Fruit fly (Drosophila melanogaster) whole organism, embryonic: ENCODE measurements around the gene Coq5.

Source experiments
- Adf1 ChIP-seq: fragments of 200-800 bp; sonication (Bioruptor generic); IDR thresholded peaks from 2 replicates; pipeline ENCODE4 v1.3.6; 2022; ENCODE audit warnings: missing biosample characterization, missing genetic modification characterization
- Aef1 ChIP-seq: fragments of 200-800 bp; sonication (Bioruptor generic); IDR thresholded peaks from 3 replicates; pipeline ENCODE4 v1.3.6; 2022; ENCODE audit warnings: missing biosample characterization, missing genetic modification characterization
- C15 ChIP-seq: fragments of 200-800 bp; sonication (Bioruptor generic); IDR thresholded peaks from 3 replicates; pipeline ENCODE4 v1.3.6; 2022; ENCODE audit warnings: missing biosample characterization, missing genetic modification characterization
- CG10267 ChIP-seq: fragments of 200-800 bp; sonication (Bioruptor generic); optimal IDR thresholded peaks from 2 replicates; lab custom pipeline; 2018; ENCODE audit warnings: missing biosample characterization, mild to moderate bottlenecking, missing genetic modification characterization, moderate library complexity
- CG11696 ChIP-seq: fragments of 200-800 bp; sonication (Bioruptor generic); IDR thresholded peaks from 2 replicates; pipeline ENCODE4 v1.3.6; 2022; ENCODE audit warnings: missing biosample characterization, missing genetic modification characterization
- CG12299 ChIP-seq: fragments of 200-800 bp; sonication (Bioruptor generic); optimal IDR thresholded peaks from 2 replicates; lab custom pipeline; 2018; ENCODE audit warnings: missing biosample characterization, mild to moderate bottlenecking, missing genetic modification characterization
- CG12659 ChIP-seq: fragments of 200-800 bp; sonication (Bioruptor generic); optimal IDR thresholded peaks from 3 replicates; lab custom pipeline; 2017; ENCODE audit warnings: mild to moderate bottlenecking, missing biosample characterization, missing genetic modification reagents, missing genetic modification characterization
- CG13287 ChIP-seq: fragments of 200-800 bp; sonication (Bioruptor generic); IDR thresholded peaks from 2 replicates; pipeline ENCODE4 v1.3.6; 2022; ENCODE audit warnings: missing biosample characterization, missing genetic modification characterization; ENCODE audit not compliant: partially characterized antibody
- CG13894 ChIP-seq: fragments of 200-800 bp; sonication (Bioruptor generic); optimal IDR thresholded peaks from 3 replicates; lab custom pipeline; 2018; ENCODE audit warnings: missing biosample characterization, mild to moderate bottlenecking, missing genetic modification characterization, moderate library complexity
- CG14965 ChIP-seq: fragments of 200-800 bp; sonication (Bioruptor generic); optimal IDR thresholded peaks from 2 replicates; lab custom pipeline; 2016; ENCODE audit warnings: missing biosample characterization, missing genetic modification characterization, borderline replicate concordance
- CG15073 ChIP-seq: fragments of 200-800 bp; sonication (Bioruptor generic); optimal IDR thresholded peaks from 2 replicates; lab custom pipeline; 2016; ENCODE audit warnings: missing biosample characterization, missing genetic modification characterization
- CG1603 ChIP-seq: fragments of 200-800 bp; sonication (Bioruptor generic); optimal IDR thresholded peaks from 2 replicates; lab custom pipeline; 2019; ENCODE audit warnings: missing biosample characterization, mild to moderate bottlenecking, missing genetic modification characterization, moderate library complexity
- CG16815 ChIP-seq: fragments of 200-800 bp; sonication (Bioruptor generic); optimal IDR thresholded peaks from 3 replicates; lab custom pipeline; 2017; ENCODE audit warnings: missing biosample characterization, mild to moderate bottlenecking, missing genetic modification characterization
- CG17385 ChIP-seq: fragments of 200-800 bp; sonication (Bioruptor generic); optimal IDR thresholded peaks from 3 replicates; lab custom pipeline; 2018; ENCODE audit warnings: missing biosample characterization, mild to moderate bottlenecking, missing genetic modification characterization
- CG18599 ChIP-seq: fragments of 200-800 bp; sonication (Bioruptor generic); optimal IDR thresholded peaks from 3 replicates; lab custom pipeline; 2017; ENCODE audit warnings: missing biosample characterization, missing genetic modification characterization, mild to moderate bottlenecking, moderate library complexity, missing genetic modification reagents
- CG2129 ChIP-seq: fragments of 200-800 bp; sonication (Bioruptor generic); IDR thresholded peaks from 2 replicates; pipeline ENCODE4 v1.3.6; 2022; ENCODE audit warnings: missing biosample characterization, missing genetic modification characterization; ENCODE audit not compliant: partially characterized antibody
- CG2875 ChIP-seq: fragments of 200-800 bp; sonication (Bioruptor generic); optimal IDR thresholded peaks from 2 replicates; lab custom pipeline; 2017; ENCODE audit warnings: missing biosample characterization, mild to moderate bottlenecking, missing genetic modification characterization, missing genetic modification reagents
- CG3065 ChIP-seq: fragments of 200-800 bp; sonication (Bioruptor generic); optimal IDR thresholded peaks from 2 replicates; lab custom pipeline; 2016; ENCODE audit warnings: missing biosample characterization, missing genetic modification characterization
- CG34224 ChIP-seq: fragments of 200-800 bp; sonication (Bioruptor generic); IDR thresholded peaks from 3 replicates; pipeline ENCODE4 v1.3.6; 2022; ENCODE audit warnings: missing biosample characterization, missing genetic modification characterization; ENCODE audit not compliant: partially characterized antibody
- CG5245 ChIP-seq: fragments of 200-800 bp; sonication (Bioruptor generic); optimal IDR thresholded peaks from 3 replicates; lab custom pipeline; 2016; ENCODE audit warnings: missing biosample characterization, missing genetic modification characterization
- CG6254 ChIP-seq: fragments of 200-800 bp; sonication (Bioruptor generic); optimal IDR thresholded peaks from 3 replicates; lab custom pipeline; 2017; ENCODE audit warnings: mild to moderate bottlenecking, missing biosample characterization, missing genetic modification reagents, missing genetic modification characterization
- CG8290 ChIP-seq, 3 experiments: fragments of 200-800 bp; sonication (Bioruptor generic); optimal IDR thresholded peaks; 2 replicates each; lab custom pipeline; 2016 to 2019; ENCODE audit warnings: missing biosample characterization in 3 of 3, missing genetic modification characterization in 3 of 3, mild to moderate bottlenecking in 2 of 3, moderate library complexity in 1 of 3
- CG8359 ChIP-seq: fragments of 200-800 bp; sonication (Bioruptor generic); optimal IDR thresholded peaks from 2 replicates; lab custom pipeline; 2017; ENCODE audit warnings: missing biosample characterization, mild to moderate bottlenecking, missing genetic modification characterization, borderline replicate concordance
- CG8478 ChIP-seq: fragments of >200 bp; optimal IDR thresholded peaks from 2 replicates; lab custom pipeline; 2018
- CG9876 ChIP-seq: fragments of 200-800 bp; sonication (Bioruptor generic); optimal IDR thresholded peaks from 2 replicates; lab custom pipeline; 2016; ENCODE audit warnings: missing biosample characterization, missing genetic modification characterization
- Camta ChIP-seq: fragments of 200-800 bp; sonication (Bioruptor generic); optimal IDR thresholded peaks from 2 replicates; lab custom pipeline; 2016; ENCODE audit warnings: missing biosample characterization, missing genetic modification characterization
- Dad ChIP-seq: fragments of 200-800 bp; sonication (Bioruptor generic); optimal IDR thresholded peaks from 3 replicates; lab custom pipeline; 2016; ENCODE audit warnings: missing biosample characterization, missing genetic modification characterization
- Dll ChIP-seq: fragments of 200-800 bp; sonication (Bioruptor generic); IDR thresholded peaks from 4 replicates; pipeline ENCODE4 v1.3.6; 2022; ENCODE audit warnings: missing biosample characterization, missing genetic modification characterization; ENCODE audit not compliant: partially characterized antibody
- ERR ChIP-seq: fragments of 200-800 bp; sonication (Bioruptor generic); optimal IDR thresholded peaks from 2 replicates; lab custom pipeline; 2016; ENCODE audit warnings: missing biosample characterization, missing genetic modification characterization
- Mes4 ChIP-seq: fragments of 200-800 bp; sonication (Bioruptor generic); optimal IDR thresholded peaks from 2 replicates; lab custom pipeline; 2016; ENCODE audit warnings: missing biosample characterization, missing genetic modification characterization
- Scr ChIP-seq: fragments of 200-800 bp; sonication (Bioruptor generic); IDR thresholded peaks from 2 replicates; pipeline ENCODE4 v1.3.6; 2022; ENCODE audit warnings: missing biosample characterization, missing genetic modification characterization; ENCODE audit not compliant: partially characterized antibody
- Sox102F ChIP-seq: fragments of 200-800 bp; sonication (Bioruptor generic); optimal IDR thresholded peaks from 2 replicates; lab custom pipeline; 2018; ENCODE audit warnings: missing biosample characterization, mild to moderate bottlenecking, missing genetic modification characterization, moderate library complexity
- TFAM ChIP-seq: fragments of 200-800 bp; sonication (Bioruptor generic); optimal IDR thresholded peaks from 2 replicates; lab custom pipeline; 2017; ENCODE audit warnings: missing biosample characterization, missing genetic modification characterization, inconsistent platforms
- Tbp ChIP-seq: fragments of >200 bp; optimal IDR thresholded peaks from 2 replicates; lab custom pipeline; 2018; ENCODE audit warnings: missing biosample characterization, missing genetic modification characterization
- Trl ChIP-seq, 3 experiments: fragments of >200 bp in 2 of 3; fragments of 200-800 bp in 1 of 3; sonication (Bioruptor generic) in 1 of 3; optimal IDR thresholded peaks; 2 replicates in 1 of 3; 3 replicates in 2 of 3; lab custom pipeline; 2016 to 2017; ENCODE audit warnings: missing biosample characterization in 1 of 3, missing genetic modification characterization in 1 of 3
- Xbp1 ChIP-seq: fragments of 200-800 bp; sonication (Bioruptor generic); optimal IDR thresholded peaks from 3 replicates; lab custom pipeline; 2016; ENCODE audit warnings: missing biosample characterization, mild to moderate bottlenecking, missing genetic modification characterization
- cas ChIP-seq: fragments of 200-800 bp; sonication (Bioruptor generic); IDR thresholded peaks from 2 replicates; pipeline ENCODE4 v1.3.6; 2022; ENCODE audit warnings: missing biosample characterization, missing genetic modification characterization
- crol ChIP-seq: fragments of 200-800 bp; sonication (Bioruptor generic); IDR thresholded peaks from 2 replicates; pipeline ENCODE4 v1.3.6; 2022; ENCODE audit warnings: missing biosample characterization, missing genetic modification characterization
- fru ChIP-seq: fragments of >200 bp; optimal IDR thresholded peaks from 2 replicates; lab custom pipeline; 2017
- gem ChIP-seq: fragments of 200-800 bp; sonication (Bioruptor generic); optimal IDR thresholded peaks from 2 replicates; lab custom pipeline; 2019; ENCODE audit warnings: missing biosample characterization, mild to moderate bottlenecking, missing genetic modification characterization, moderate library complexity
- gro ChIP-seq: fragments of 200-800 bp; sonication (Bioruptor generic); optimal IDR thresholded peaks from 2 replicates; lab custom pipeline; 2016; ENCODE audit warnings: missing biosample characterization, missing genetic modification characterization
- h ChIP-seq: fragments of >200 bp; optimal IDR thresholded peaks from 2 replicates; lab custom pipeline; 2017
- nerfin-1 ChIP-seq: fragments of 200-800 bp; sonication (Bioruptor generic); optimal IDR thresholded peaks from 3 replicates; lab custom pipeline; 2019; ENCODE audit warnings: missing biosample characterization, mild to moderate bottlenecking, missing genetic modification characterization, moderate library complexity
- peb ChIP-seq: fragments of 200-800 bp; sonication (Bioruptor generic); IDR thresholded peaks from 2 replicates; pipeline ENCODE4 v1.3.6; 2022; ENCODE audit warnings: missing biosample characterization, missing genetic modification characterization
- sim ChIP-seq: fragments of 200-800 bp; sonication (Bioruptor generic); IDR thresholded peaks from 2 replicates; pipeline ENCODE4 v1.3.6; 2022; ENCODE audit warnings: missing biosample characterization, missing genetic modification characterization
- sob ChIP-seq: fragments of 200-800 bp; sonication (Bioruptor generic); IDR thresholded peaks from 2 replicates; pipeline ENCODE4 v1.3.6; 2022; ENCODE audit warnings: missing biosample characterization, missing genetic modification characterization
- tna ChIP-seq: fragments of 200-800 bp; sonication (Bioruptor generic); IDR thresholded peaks from 2 replicates; pipeline ENCODE4 v1.3.6; 2022; ENCODE audit warnings: missing biosample characterization, missing genetic modification characterization; ENCODE audit not compliant: partially characterized antibody
- ttk ChIP-seq: fragments of 200-800 bp; sonication (Bioruptor generic); IDR thresholded peaks from 2 replicates; pipeline ENCODE4 v2.1.2; 2022; ENCODE audit warnings: missing biosample characterization, missing genetic modification characterization
- tup ChIP-seq: fragments of 200-800 bp; sonication (Bioruptor generic); optimal IDR thresholded peaks from 2 replicates; lab custom pipeline; 2016; ENCODE audit warnings: missing biosample characterization, mild to moderate bottlenecking, missing genetic modification characterization, moderate library complexity
- unpg ChIP-seq: fragments of 200-800 bp; sonication (Bioruptor generic); optimal IDR thresholded peaks from 3 replicates; lab custom pipeline; 2018; ENCODE audit warnings: missing biosample characterization, mild to moderate bottlenecking, missing genetic modification characterization, moderate library complexity
- wek ChIP-seq: fragments of 200-800 bp; sonication (Bioruptor generic); optimal IDR thresholded peaks from 3 replicates; lab custom pipeline; 2018; ENCODE audit warnings: missing biosample characterization, mild to moderate bottlenecking, missing genetic modification characterization, moderate library complexity

Coq5 gene

dm6 chrX:13143100-13143499 lies 51.3 kb downstream of the Coq5 start (continued):
- TF ChIP-seq CG12299 (tag; lab: Kevin White, UChicago) (no peak), Sox102F (GFP tag; lab: Kevin White, UChicago) (peak; percentile 70), tna (GFP tag; lab: Robert Waterston, UW) (no peak), CG6254 (GFP tag; lab: Kevin White, UChicago) (no peak), tup (no peak), CG18599 (GFP tag; lab: Kevin White, UChicago) (no peak), CG8290 (GFP tag; optimal IDR thresholded peaks at IDR 0.05; lab: Kevin White, UChicago) (no peak), CG8290 (tag; optimal IDR thresholded peaks at IDR 0.05; lab: Kevin White, UChicago) (no peak), TFAM (GFP tag; lab: Kevin White, UChicago) (no peak), CG2875 (GFP tag; lab: Kevin White, UChicago) (no peak), CG13894 (tag; lab: Kevin White, UChicago) (no peak), CG15073 (GFP tag; lab: Kevin White, UChicago) (no peak), fru (lab: Kevin White, UChicago) (no peak), CG1603 (tag; lab: Kevin White, UChicago) (peak; percentile 41), CG34224 (GFP tag; lab: Robert Waterston, UW) (no peak), CG9876 (GFP tag; lab: Kevin White, UChicago) (no peak), CG8359 (GFP tag; lab: Kevin White, UChicago) (no peak), CG13287 (no peak), CG11696 (GFP tag; lab: Robert Waterston, UW) (peak; percentile 68), ttk (GFP tag; lab: Robert Waterston, UW) (0 out of 2 replicates have a peak, but pooled peaks have one; percentile 17), sim (GFP tag; lab: Robert Waterston, UW) (no peak; the same call in 1 of the 2 replicates), gro (GFP tag; lab: Kevin White, UChicago) (no peak), wek (GFP tag; lab: Kevin White, UChicago) (no peak), h (lab: Kevin White, UChicago) (no peak), CG17385 (GFP tag; lab: Kevin White, UChicago) (peak; percentile 61), Dll (no peak), CG16815 (no peak), cas (GFP tag; lab: Robert Waterston, UW) (no peak), CG10267 (peak; percentile 19), Camta (GFP tag; lab: Kevin White, UChicago) (no peak), CG12659 (GFP tag; lab: Kevin White, UChicago) (peak; percentile 25), Tbp (no peak), C15 (GFP tag; lab: Robert Waterston, UW) (no peak), Xbp1 (GFP tag; lab: Kevin White, UChicago) (peak; percentile 34), Mes4 (GFP tag; lab: Kevin White, UChicago) (no peak), CG3065 (GFP tag; lab: Kevin White, UChicago) (no peak), nerfin-1 (tag; lab: Kevin White, UChicago) (peak; percentile 11), Aef1 (peak; percentile 31; the same call in 1 of the 3 replicates), Adf1 (GFP tag; lab: Robert Waterston, UW) (no peak), gem (tag; lab: Kevin White, UChicago) (peak; percentile 67), Trl (optimal IDR thresholded peaks at IDR 0.05; lab: Kevin White, UChicago) (no peak), Trl (GFP tag; optimal IDR thresholded peaks at IDR 0.05; lab: Kevin White, UChicago) (no peak), unpg (peak; percentile 63), CG2129 (GFP tag; lab: Robert Waterston, UW) (no peak), crol (no peak), Scr (GFP tag; lab: Robert Waterston, UW) (no peak), CG14965 (GFP tag; lab: Kevin White, UChicago) (no peak), ERR (GFP tag; lab: Kevin White, UChicago) (no peak), Dad (GFP tag; lab: Kevin White, UChicago) (no peak), CG5245 (GFP tag; lab: Kevin White, UChicago) (no peak), peb (GFP tag; lab: Robert Waterston, UW) (no peak), sob (GFP tag; lab: Robert Waterston, UW) (peak; percentile 42; the same call in 1 of the 2 replicates), CG8478 (lab: Kevin White, UChicago) (no peak)
